Fruit fly (Drosophila melanogaster) Kc167 (cell line): ENCODE results near the gene CG13068.

Source experiments
- Myc ChIP-seq: fragments of >200 bp; optimal IDR thresholded peaks from 2 replicates; lab custom pipeline; 2017; ENCODE audit warnings: missing external identifiers
- Sin3A ChIP-seq: fragments of >200 bp; optimal IDR thresholded peaks from 2 replicates; lab custom pipeline; 2018; ENCODE audit warnings: missing external identifiers
- h ChIP-seq: fragments of >200 bp; optimal IDR thresholded peaks from 3 replicates; lab custom pipeline; 2018; ENCODE audit warnings: missing external identifiers
- insv ChIP-seq: fragments of >200 bp; optimal IDR thresholded peaks from 3 replicates; lab custom pipeline; 2018; ENCODE audit warnings: missing external identifiers
- psq ChIP-seq: fragments of >200 bp; optimal IDR thresholded peaks from 2 replicates; lab custom pipeline; 2017; ENCODE audit warnings: missing external identifiers
- ttk ChIP-seq: sonication (Bioruptor generic); optimal IDR thresholded peaks from 2 replicates; lab custom pipeline; 2017; ENCODE audit warnings: missing external identifiers

dm6 chr3L:16317724-16318123 lies 48.5 kb downstream of the CG13068 start, which contains the start of gene Nplp3:
- no peak for TF ChIP-seq psq
- no peak for TF ChIP-seq Sin3A (lab: Kevin White, UChicago)
- TF ChIP-seq insv = no peak
- no peak for TF ChIP-seq Myc (lab: Kevin White, UChicago)
- no peak for TF ChIP-seq h
- no peak for TF ChIP-seq ttk (lab: Kevin White, UChicago)
